Worm (Caenorhabditis elegans) whole organism, L2 larva: ENCODE results near the gene tin-9.1.

ENCODE experiments used
- ama-1 ChIP-seq: fragments of 150-350 bp; optimal IDR thresholded peaks from 2 replicates; lab custom pipeline; 2018; ENCODE audit warnings: inconsistent platforms
- dmd-4 ChIP-seq: sonication (generic microtip); optimal IDR thresholded peaks from 2 replicates; lab custom pipeline; 2017; ENCODE audit warnings: missing biosample characterization, missing genetic modification characterization
- nhr-12 ChIP-seq: fragments of 150-350 bp; optimal IDR thresholded peaks from 2 replicates; lab custom pipeline; 2014; ENCODE audit warnings: missing biosample characterization, missing genetic modification characterization
- nhr-23 ChIP-seq: fragments of 150-350 bp; optimal IDR thresholded peaks from 2 replicates; lab custom pipeline; 2014; ENCODE audit warnings: missing biosample characterization, missing genetic modification reagents, missing genetic modification characterization
- nhr-25 ChIP-seq: fragments of 150-350 bp; sonication (generic microtip); optimal IDR thresholded peaks from 3 replicates; lab custom pipeline; 2014; ENCODE audit warnings: missing biosample characterization, missing genetic modification characterization
- unc-62 ChIP-seq: fragments of 150-350 bp; optimal IDR thresholded peaks from 2 replicates; lab custom pipeline; 2014; ENCODE audit warnings: missing biosample characterization, missing genetic modification reagents, missing genetic modification characterization
- zag-1 ChIP-seq: fragments of 150-350 bp; optimal IDR thresholded peaks from 2 replicates; lab custom pipeline; 2014; ENCODE audit warnings: missing biosample characterization, missing genetic modification characterization

ce11 chrIV:7083382-7083784 lies 39.0 kb upstream of the tin-9.1 start, which contains the start of gene Y43B11AR.3:
- TF ChIP-seq ama-1 (lab: Kevin White, UChicago) = peak; percentile 46
- no peak for TF ChIP-seq zag-1 (tag; lab: Kevin White, UChicago)
- TF ChIP-seq nhr-23 = no peak
- TF ChIP-seq dmd-4 = no peak
- no peak for TF ChIP-seq nhr-25
- TF ChIP-seq unc-62 (GFP tag; lab: Kevin White, UChicago) = no peak
- no peak for TF ChIP-seq nhr-12 (tag; lab: Kevin White, UChicago)
